Worm (Caenorhabditis elegans) whole organism, L4/young adult: ENCODE results near the gene trmt-10C.2.

Source experiments
- W03F9.2 ChIP-seq: fragments of 150-350 bp; optimal IDR thresholded peaks from 2 replicates; lab custom pipeline; 2014; ENCODE audit warnings: missing biosample characterization, missing genetic modification characterization
- dao-5 ChIP-seq: sonication (generic microtip); optimal IDR thresholded peaks from 2 replicates; lab custom pipeline; 2016; ENCODE audit warnings: missing genotype, missing genetic modification characterization, moderate library complexity, missing compliant biosample characterization
- him-1 ChIP-seq: sonication (generic microtip); optimal IDR thresholded peaks from 2 replicates; lab custom pipeline; 2016; ENCODE audit warnings: missing genotype, missing genetic modification reagents, missing genetic modification characterization, missing compliant biosample characterization

- TF ChIP-seq W03F9.2 (tag; lab: Kevin White, UChicago) (no peak), dao-5 (tag; lab: Kevin White, UChicago) (no peak), him-1 (no peak)
Measured at ce11 chrIII:6380472-6380871, 34.4 kb downstream of the trmt-10C.2 start, which contains the start of gene C16A3.5.
